Worm (Caenorhabditis elegans) whole organism, late embryonic: Measurements from ENCODE around the gene K08D10.13.

ENCODE experiments used
- C08G9.2 ChIP-seq: sonication (generic microtip); optimal IDR thresholded peaks from 2 replicates; lab custom pipeline; 2016; ENCODE audit warnings: mild to moderate bottlenecking, missing genetic modification characterization, moderate library complexity, missing compliant biosample characterization
- ama-1 ChIP-seq: fragments of 150-350 bp; optimal IDR thresholded peaks from 2 replicates; lab custom pipeline; 2014
- ceh-19 ChIP-seq: fragments of 200-800 bp; sonication (Bioruptor generic); optimal IDR thresholded peaks from 2 replicates; lab custom pipeline; 2018; ENCODE audit warnings: mild to moderate bottlenecking, missing genetic modification characterization, missing compliant biosample characterization
- ets-4 ChIP-seq: sonication (generic microtip); optimal IDR thresholded peaks from 2 replicates; lab custom pipeline; 2016; ENCODE audit warnings: missing genetic modification characterization, missing compliant biosample characterization
- hlh-6 ChIP-seq: sonication (generic microtip); optimal IDR thresholded peaks from 2 replicates; lab custom pipeline; 2016; ENCODE audit warnings: missing genotype, missing genetic modification characterization, missing compliant biosample characterization
- nfya-1 ChIP-seq: sonication (generic microtip); optimal IDR thresholded peaks from 2 replicates; lab custom pipeline; 2017; ENCODE audit warnings: missing genetic modification characterization, mild to moderate bottlenecking, missing compliant biosample characterization, antibody characterized with exemption, moderate library complexity
- nhr-232 ChIP-seq: sonication (generic microtip); optimal IDR thresholded peaks from 2 replicates; lab custom pipeline; 2016; ENCODE audit warnings: missing genetic modification characterization, missing compliant biosample characterization
- pha-4 ChIP-seq: fragments of 150-350 bp; optimal IDR thresholded peaks from 2 replicates; lab custom pipeline; 2018; ENCODE audit warnings: missing biosample characterization, missing genetic modification reagents, missing genetic modification characterization
- tbx-2 ChIP-seq: sonication (generic microtip); optimal IDR thresholded peaks from 2 replicates; lab custom pipeline; 2016; ENCODE audit warnings: missing genetic modification characterization, missing compliant biosample characterization
- unc-86 ChIP-seq: sonication (generic microtip); optimal IDR thresholded peaks from 2 replicates; lab custom pipeline; 2016; ENCODE audit warnings: missing genetic modification characterization, missing compliant biosample characterization

ce11 chrIV:4154641-4155040, 16.7 kb downstream of the K08D10.13 start, which contains the start of gene K08D10.14:
- TF ChIP-seq nfya-1: no peak
- no peak for TF ChIP-seq pha-4
- TF ChIP-seq ama-1 (lab: Kevin White, UChicago): no peak
- no peak for TF ChIP-seq C08G9.2 (tag; lab: Kevin White, UChicago)
- no peak for TF ChIP-seq ceh-19 (GFP tag; lab: Kevin White, UChicago)
- TF ChIP-seq unc-86 (tag; lab: Kevin White, UChicago): no peak
- TF ChIP-seq tbx-2 (tag; lab: Kevin White, UChicago): no peak
- no peak for TF ChIP-seq nhr-232
- no peak for TF ChIP-seq ets-4 (tag; lab: Kevin White, UChicago)
- no peak for TF ChIP-seq hlh-6 (tag; lab: Kevin White, UChicago)
